Worm (Caenorhabditis elegans) whole organism, young adult: ENCODE data around the gene amx-1.

Experiments
- F22D6.2 ChIP-seq: sonication (generic microtip); optimal IDR thresholded peaks from 2 replicates; lab custom pipeline; 2016; ENCODE audit warnings: mild to moderate bottlenecking, missing genetic modification characterization, missing compliant biosample characterization
- F39B2.1 ChIP-seq: fragments of 200-800 bp; sonication (Bioruptor generic); IDR thresholded peaks from 2 replicates; pipeline ENCODE4 v1.3.6; 2022; ENCODE audit warnings: missing genetic modification reagents, missing genetic modification characterization, missing compliant biosample characterization
- F49E8.2 ChIP-seq: sonication (generic microtip); optimal IDR thresholded peaks from 3 replicates; lab custom pipeline; 2017; ENCODE audit warnings: missing genetic modification characterization, mild to moderate bottlenecking, missing compliant biosample characterization, antibody characterized with exemption, moderate library complexity; ENCODE audit not compliant: insufficient read depth
- F57C9.4 ChIP-seq: sonication (generic microtip); optimal IDR thresholded peaks from 2 replicates; lab custom pipeline; 2017; ENCODE audit warnings: mild to moderate bottlenecking, missing genetic modification characterization, missing compliant biosample characterization
- K11D2.4 ChIP-seq: fragments of 200-800 bp; sonication (Bioruptor generic); IDR thresholded peaks from 2 replicates; pipeline ENCODE4 v1.3.6; 2022; ENCODE audit warnings: missing genetic modification reagents, missing genetic modification characterization, missing compliant biosample characterization
- T26A5.8 ChIP-seq: sonication (generic microtip); optimal IDR thresholded peaks from 2 replicates; lab custom pipeline; 2016; ENCODE audit warnings: missing genetic modification characterization, missing compliant biosample characterization
- Y53F4B.3 ChIP-seq: fragments of 200-800 bp; sonication (Bioruptor generic); IDR thresholded peaks from 2 replicates; pipeline ENCODE4 v1.3.6; 2022; ENCODE audit warnings: missing genetic modification reagents, missing genetic modification characterization, missing compliant biosample characterization
- Y53G8AR.9 ChIP-seq: fragments of 200-800 bp; sonication (Bioruptor generic); conservative IDR thresholded peaks from 2 replicates; pipeline ENCODE4 v1.3.6; 2022; ENCODE audit warnings: missing genetic modification reagents, missing genetic modification characterization, missing compliant biosample characterization
- Y79H2A.3 ChIP-seq: fragments of 200-800 bp; sonication (Bioruptor generic); conservative IDR thresholded peaks from 2 replicates; pipeline ENCODE4 v1.3.6; 2022; ENCODE audit warnings: missing genetic modification reagents, missing genetic modification characterization, missing compliant biosample characterization
- ZK185.1 ChIP-seq: sonication (generic microtip); optimal IDR thresholded peaks from 2 replicates; lab custom pipeline; 2016; ENCODE audit warnings: mild to moderate bottlenecking, missing genetic modification characterization, missing compliant biosample characterization; ENCODE audit not compliant: poor library complexity, severe bottlenecking
- akir-1 ChIP-seq: fragments of 200-800 bp; sonication (Bioruptor generic); optimal IDR thresholded peaks from 2 replicates; lab custom pipeline; 2018; ENCODE audit warnings: mild to moderate bottlenecking, missing genetic modification characterization, moderate library complexity, missing compliant biosample characterization
- aptf-2 ChIP-seq: fragments of 200-800 bp; sonication (Bioruptor generic); conservative IDR thresholded peaks from 2 replicates; pipeline ENCODE4 v1.3.6; 2022; ENCODE audit warnings: missing genetic modification reagents, missing genetic modification characterization, missing compliant biosample characterization
- atf-7 ChIP-seq: sonication (generic microtip); optimal IDR thresholded peaks from 2 replicates; lab custom pipeline; 2017; ENCODE audit warnings: mild to moderate bottlenecking, missing genetic modification characterization, missing compliant biosample characterization
- cebp-1 ChIP-seq, 2 experiments: fragments of 200-800 bp in 1 of 2; sonication (Bioruptor generic) in 1 of 2; sonication (generic microtip) in 1 of 2; IDR thresholded peaks in 1 of 2; optimal IDR thresholded peaks in 1 of 2; 2 replicates each; pipeline versions ENCODE4 v1.3.6 to Lab custom; 2017 to 2022; ENCODE audit warnings: missing compliant biosample characterization in 2 of 2, missing genetic modification characterization in 2 of 2, mild to moderate bottlenecking in 1 of 2, missing genetic modification reagents in 1 of 2, moderate library complexity in 1 of 2
- cebp-2 ChIP-seq: fragments of 200-800 bp; sonication (Bioruptor generic); IDR thresholded peaks from 2 replicates; pipeline ENCODE4 v1.3.6; 2022; ENCODE audit warnings: missing genetic modification characterization, missing compliant biosample characterization
- ceh-27 ChIP-seq: fragments of 200-800 bp; sonication (Bioruptor generic); optimal IDR thresholded peaks from 2 replicates; lab custom pipeline; 2018; ENCODE audit warnings: mild to moderate bottlenecking, missing genetic modification characterization, moderate library complexity, missing compliant biosample characterization
- ceh-79 ChIP-seq: sonication (generic microtip); optimal IDR thresholded peaks from 2 replicates; lab custom pipeline; 2017; ENCODE audit warnings: mild to moderate bottlenecking, missing genetic modification characterization, missing compliant biosample characterization
- chd-7 ChIP-seq: sonication (generic microtip); optimal IDR thresholded peaks from 2 replicates; lab custom pipeline; 2016; ENCODE audit warnings: mild to moderate bottlenecking, missing genetic modification characterization, moderate library complexity, missing compliant biosample characterization
- die-1 ChIP-seq: sonication (generic microtip); optimal IDR thresholded peaks from 2 replicates; lab custom pipeline; 2016; ENCODE audit warnings: missing genotype, mild to moderate bottlenecking, missing genetic modification characterization, missing compliant biosample characterization
- dpff-1 ChIP-seq: sonication (generic microtip); optimal IDR thresholded peaks from 2 replicates; lab custom pipeline; 2017; ENCODE audit warnings: mild to moderate bottlenecking, missing genetic modification characterization, missing compliant biosample characterization
- dpl-1 ChIP-seq: fragments of 150-350 bp; optimal IDR thresholded peaks from 2 replicates; lab custom pipeline; 2014; ENCODE audit warnings: missing biosample characterization, missing genetic modification reagents, missing genetic modification characterization
- ekl-4 ChIP-seq: fragments of 200-800 bp; sonication (Bioruptor generic); IDR thresholded peaks from 2 replicates; pipeline ENCODE4 v1.3.6; 2022; ENCODE audit warnings: missing genetic modification reagents, missing genetic modification characterization, missing compliant biosample characterization
- gei-17 ChIP-seq: fragments of 200-800 bp; sonication (Bioruptor generic); optimal IDR thresholded peaks from 2 replicates; lab custom pipeline; 2018; ENCODE audit warnings: mild to moderate bottlenecking, missing genetic modification characterization, missing compliant biosample characterization
- him-1 ChIP-seq: sonication (generic microtip); optimal IDR thresholded peaks from 2 replicates; lab custom pipeline; 2016; ENCODE audit warnings: missing genotype, missing genetic modification reagents, missing genetic modification characterization, missing compliant biosample characterization
- hlh-12 ChIP-seq: sonication (generic microtip); optimal IDR thresholded peaks from 2 replicates; lab custom pipeline; 2016; ENCODE audit warnings: missing genetic modification characterization, missing compliant biosample characterization
- let-607 ChIP-seq, 2 experiments: fragments of 200-800 bp in 1 of 2; sonication (Bioruptor generic) in 1 of 2; sonication (generic microtip) in 1 of 2; optimal IDR thresholded peaks; 2 replicates each; lab custom pipeline; 2016 to 2018; ENCODE audit warnings: mild to moderate bottlenecking in 2 of 2, missing compliant biosample characterization in 2 of 2, missing genetic modification characterization in 2 of 2, moderate library complexity in 2 of 2, missing genotype in 1 of 2
- lin-26 ChIP-seq: fragments of 200-800 bp; sonication (Bioruptor generic); IDR thresholded peaks from 2 replicates; pipeline ENCODE4 v1.3.6; 2022; ENCODE audit warnings: missing genetic modification reagents, missing genetic modification characterization, missing compliant biosample characterization
- lin-35 ChIP-seq, 3 experiments: fragments of 150-350 bp in 2 of 3; sonication (generic microtip) in 1 of 3; optimal IDR thresholded peaks; 2 replicates each; lab custom pipeline; 2014 to 2018; ENCODE audit warnings: missing biosample characterization in 3 of 3, missing genetic modification characterization in 3 of 3, missing genetic modification reagents in 3 of 3
- lir-1 ChIP-seq: fragments of 200-800 bp; sonication (Bioruptor generic); conservative IDR thresholded peaks from 2 replicates; pipeline ENCODE4 v1.3.6; 2022; ENCODE audit warnings: missing genetic modification reagents, missing genetic modification characterization, missing compliant biosample characterization
- nfyb-1 ChIP-seq: fragments of 200-800 bp; sonication (Bioruptor generic); IDR thresholded peaks from 2 replicates; pipeline ENCODE4 v1.3.6; 2022; ENCODE audit warnings: missing genetic modification reagents, missing genetic modification characterization, missing compliant biosample characterization
- rpc-1 ChIP-seq, 2 experiments: fragments of 150-350 bp in 1 of 2; sonication (generic microtip) in 1 of 2; optimal IDR thresholded peaks; 2 replicates each; lab custom pipeline; 2014 to 2018; ENCODE audit warnings: missing biosample characterization in 1 of 2, missing genetic modification characterization in 1 of 2, missing genetic modification reagents in 1 of 2, missing genotype in 1 of 2
- sdz-38 ChIP-seq: sonication (generic microtip); optimal IDR thresholded peaks from 2 replicates; lab custom pipeline; 2016; ENCODE audit warnings: missing genotype, missing genetic modification characterization, missing compliant biosample characterization
- snpc-1.1 ChIP-seq: sonication (generic microtip); optimal IDR thresholded peaks from 2 replicates; lab custom pipeline; 2017; ENCODE audit warnings: missing genetic modification characterization, mild to moderate bottlenecking, missing compliant biosample characterization, antibody characterized with exemption, moderate library complexity, missing genotype, missing genetic modification reagents; ENCODE audit not compliant: insufficient read depth
- snpc-4 ChIP-seq, 5 experiments: fragments of 150-350 bp in 1 of 5; sonication (generic microtip) in 4 of 5; optimal IDR thresholded peaks; 2 replicates each; lab custom pipeline; 2014 to 2018; ENCODE audit warnings: missing genetic modification characterization in 5 of 5, missing biosample characterization in 3 of 5, antibody characterized with exemption in 2 of 5, mild to moderate bottlenecking in 2 of 5, missing compliant biosample characterization in 2 of 5, missing genotype in 2 of 5, moderate library complexity in 2 of 5, missing genetic modification reagents in 1 of 5
- somi-1 ChIP-seq: fragments of 200-800 bp; sonication (Bioruptor generic); optimal IDR thresholded peaks from 2 replicates; lab custom pipeline; 2018; ENCODE audit warnings: mild to moderate bottlenecking, missing genetic modification characterization, missing compliant biosample characterization
- sptf-2 ChIP-seq: fragments of 200-800 bp; sonication (Bioruptor generic); optimal IDR thresholded peaks from 2 replicates; lab custom pipeline; 2018; ENCODE audit warnings: mild to moderate bottlenecking, missing genetic modification characterization, missing compliant biosample characterization
- unc-130 ChIP-seq: sonication (generic microtip); optimal IDR thresholded peaks from 2 replicates; lab custom pipeline; 2016; ENCODE audit warnings: missing genetic modification reagents, missing genetic modification characterization, missing compliant biosample characterization
- unc-62 ChIP-seq: fragments of 150-350 bp; optimal IDR thresholded peaks from 2 replicates; lab custom pipeline; 2014; ENCODE audit warnings: missing biosample characterization, missing genetic modification reagents, missing genetic modification characterization
- xnd-1 ChIP-seq: sonication (generic microtip); optimal IDR thresholded peaks from 2 replicates; lab custom pipeline; 2016; ENCODE audit warnings: missing genotype, missing genetic modification reagents, missing genetic modification characterization, missing compliant biosample characterization
- ztf-18 ChIP-seq: sonication (generic microtip); optimal IDR thresholded peaks from 2 replicates; lab custom pipeline; 2016; ENCODE audit warnings: missing genotype, mild to moderate bottlenecking, missing genetic modification characterization, missing compliant biosample characterization
- ztf-22 ChIP-seq: fragments of 200-800 bp; sonication (Bioruptor generic); optimal IDR thresholded peaks from 2 replicates; lab custom pipeline; 2018; ENCODE audit warnings: mild to moderate bottlenecking, missing genetic modification characterization, moderate library complexity, missing compliant biosample characterization
- ztf-28 ChIP-seq: fragments of 200-800 bp; sonication (Bioruptor generic); IDR thresholded peaks from 2 replicates; pipeline ENCODE4 v1.3.6; 2022; ENCODE audit warnings: missing genetic modification reagents, missing genetic modification characterization, missing compliant biosample characterization
- ztf-3 ChIP-seq: fragments of 200-800 bp; sonication (Bioruptor generic); optimal IDR thresholded peaks from 2 replicates; lab custom pipeline; 2018; ENCODE audit warnings: mild to moderate bottlenecking, missing genetic modification characterization, missing compliant biosample characterization
- ztf-6 ChIP-seq: fragments of 200-800 bp; sonication (Bioruptor generic); IDR thresholded peaks from 2 replicates; pipeline ENCODE4 v1.3.6; 2022; ENCODE audit warnings: missing genetic modification reagents, missing genetic modification characterization, missing compliant biosample characterization

amx-1 gene

DNA sequence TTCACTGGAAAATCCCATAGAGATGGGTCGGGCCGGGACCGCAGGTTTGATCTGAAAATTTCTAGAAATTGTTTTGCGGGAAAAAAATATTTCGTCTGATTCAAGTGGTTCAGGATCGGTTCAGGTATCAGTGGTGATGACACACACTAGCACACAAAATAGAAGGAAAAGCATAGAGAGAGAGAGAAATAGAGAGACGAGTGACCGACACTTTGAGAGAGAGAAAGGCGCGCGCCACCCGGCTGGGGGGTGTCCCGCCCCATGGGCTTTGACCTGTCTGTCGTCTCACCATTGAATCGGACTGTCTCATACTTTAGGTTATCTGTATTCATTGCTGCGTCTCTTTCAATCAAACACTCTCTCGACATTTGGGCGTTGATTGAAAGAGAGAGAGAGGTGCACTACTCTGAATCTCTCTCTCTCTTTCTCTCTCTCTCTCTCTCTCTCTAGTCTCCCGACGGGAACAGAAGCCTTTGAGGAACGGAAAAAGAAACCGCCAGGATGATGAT, 35.7 kb upstream of the amx-1 start, which contains the start of gene acy-3 (continued):
- TF ChIP-seq ztf-28 (GFP tag; lab: Robert Waterston, UW): no peak
- no peak for TF ChIP-seq ceh-27 (GFP tag; lab: Kevin White, UChicago)
- TF ChIP-seq F49E8.2: no peak
- TF ChIP-seq hlh-12 (tag; lab: Kevin White, UChicago): no peak
- TF ChIP-seq aptf-2 (GFP tag; lab: Robert Waterston, UW): no peak
- no peak for TF ChIP-seq lin-26 (GFP tag; lab: Robert Waterston, UW)
- TF ChIP-seq T26A5.8: no peak
- no peak for TF ChIP-seq sdz-38 (tag; lab: Kevin White, UChicago)
- no peak for TF ChIP-seq dpff-1 (tag; lab: Kevin White, UChicago)
- no peak for TF ChIP-seq ztf-3 (GFP tag; lab: Kevin White, UChicago)
- no peak for TF ChIP-seq let-607 (tag; optimal IDR thresholded peaks at IDR 0.05; lab: Kevin White, UChicago)
- no peak for TF ChIP-seq lin-35 (GFP tag; optimal IDR thresholded peaks at IDR 0.05; lab: Kevin White, UChicago)
- no peak for TF ChIP-seq F57C9.4 (tag; lab: Kevin White, UChicago)
- no peak for TF ChIP-seq Y79H2A.3 (GFP tag; lab: Robert Waterston, UW)
- TF ChIP-seq die-1 (tag; lab: Kevin White, UChicago): no peak
- no peak for TF ChIP-seq unc-130
- TF ChIP-seq gei-17 (GFP tag; lab: Kevin White, UChicago): no peak
- no peak for TF ChIP-seq snpc-1.1
- no peak for TF ChIP-seq sptf-2 (GFP tag; lab: Kevin White, UChicago)
- no peak for TF ChIP-seq ztf-6 (GFP tag; lab: Robert Waterston, UW)
- no peak for TF ChIP-seq unc-62
- no peak for TF ChIP-seq snpc-4 (GFP tag; optimal IDR thresholded peaks at IDR 0.05; lab: Kevin White, UChicago)
- peak in 1 of 4 experiments; percentile 28 for TF ChIP-seq snpc-4 (tag; optimal IDR thresholded peaks at IDR 0.05; lab: Kevin White, UChicago)
- peak; percentile 42 for TF ChIP-seq ztf-22
- TF ChIP-seq akir-1 (GFP tag; lab: Kevin White, UChicago): no peak
- peak; percentile 11 for TF ChIP-seq somi-1 (GFP tag; lab: Kevin White, UChicago)
- no peak for TF ChIP-seq ZK185.1 (tag; lab: Kevin White, UChicago)
- no peak for TF ChIP-seq F39B2.1
- no peak for TF ChIP-seq atf-7
- no peak for TF ChIP-seq lir-1 (GFP tag; lab: Robert Waterston, UW)
- 0 out of 2 replicates have a peak, but pooled peaks have one; percentile 62 for TF ChIP-seq Y53G8AR.9 (GFP tag; lab: Robert Waterston, UW)

DNA sequence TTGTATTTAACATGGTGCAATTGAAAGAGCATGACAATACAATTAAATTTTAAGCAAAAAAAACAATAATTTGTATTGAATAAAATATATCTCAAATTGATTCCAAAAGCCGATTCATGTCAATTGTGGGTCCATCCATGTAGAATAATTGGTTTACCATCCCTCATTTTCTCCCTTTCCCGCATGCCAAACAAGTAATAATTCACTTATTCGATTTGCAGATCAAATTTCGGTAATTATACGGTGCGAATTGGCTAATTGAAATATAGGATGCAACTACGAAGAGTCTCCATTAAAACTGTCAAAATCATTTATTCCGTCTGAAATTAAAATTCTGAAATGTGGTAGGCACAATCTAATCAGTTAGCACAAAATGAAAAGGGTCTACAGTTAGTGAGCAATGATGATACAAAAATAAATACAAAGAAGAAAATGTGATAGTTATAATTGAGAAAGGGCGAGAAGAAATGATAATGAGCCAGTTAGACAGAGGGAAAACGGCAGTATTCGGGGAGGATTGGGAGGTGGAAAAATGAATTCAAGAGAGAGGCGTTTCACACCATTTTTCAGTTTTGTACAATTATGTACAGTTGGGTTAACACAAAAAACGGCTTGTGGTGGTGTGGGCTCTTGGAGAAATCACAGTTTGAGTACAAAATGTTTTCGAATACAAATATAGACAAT, 32.4 kb upstream of the amx-1 start:
- TF ChIP-seq ekl-4 (GFP tag; lab: Robert Waterston, UW) (peak; percentile 47; the same call in 1 of the 2 replicates), him-1 (tag; lab: Kevin White, UChicago) (peak; percentile 56), ztf-3 (GFP tag; lab: Kevin White, UChicago) (no peak), Y79H2A.3 (GFP tag; lab: Robert Waterston, UW) (no peak), ztf-18 (no peak), rpc-1 (optimal IDR thresholded peaks at IDR 0.05; lab: Kevin White, UChicago) (no peak), rpc-1 (tag; optimal IDR thresholded peaks at IDR 0.05; lab: Kevin White, UChicago) (no peak), chd-7 (tag; lab: Kevin White, UChicago) (peak; percentile 40), cebp-2 (0 out of 2 replicates have a peak, but pooled peaks have one; percentile 60), cebp-1 (GFP tag; IDR thresholded peaks at IDR 0.05; lab: Robert Waterston, UW) (no peak), cebp-1 (tag; optimal IDR thresholded peaks at IDR 0.05; lab: Kevin White, UChicago) (peak; percentile 34), F22D6.2 (no peak), nfyb-1 (GFP tag; lab: Robert Waterston, UW) (0 out of 2 replicates have a peak, but pooled peaks have one; percentile 46), Y53F4B.3 (no peak), ceh-79 (no peak), Y53G8AR.9 (GFP tag; lab: Robert Waterston, UW) (peak; percentile 21; the same call in 1 of the 2 replicates), snpc-4 (GFP tag; optimal IDR thresholded peaks at IDR 0.05; lab: Kevin White, UChicago) (no peak), snpc-4 (tag; optimal IDR thresholded peaks at IDR 0.05; lab: Kevin White, UChicago) (no peak), dpl-1 (GFP tag; lab: Kevin White, UChicago) (no peak), xnd-1 (tag; lab: Kevin White, UChicago) (no peak), atf-7 (peak; percentile 34), K11D2.4 (GFP tag; lab: Robert Waterston, UW) (0 out of 2 replicates have a peak, but pooled peaks have one; percentile 32), lin-35 (GFP tag; optimal IDR thresholded peaks at IDR 0.05; lab: Kevin White, UChicago) (peak in 1 of 3 experiments; percentile 29)
